Worm (Caenorhabditis elegans) whole organism, L4 larva: Measurements from ENCODE around the gene cpna-1.

Source experiments
- R02D3.7 ChIP-seq: fragments of 150-350 bp; sonication (generic microtip); optimal IDR thresholded peaks from 3 replicates; lab custom pipeline; 2014; ENCODE audit warnings: missing biosample characterization, missing genetic modification characterization
- Y105C5A.15 ChIP-seq: fragments of 200-800 bp; sonication (Bioruptor generic); IDR thresholded peaks from 2 replicates; pipeline ENCODE4 v1.3.6; 2022; ENCODE audit warnings: missing genetic modification characterization, missing compliant biosample characterization
- aha-1 ChIP-seq: fragments of 150-350 bp; peaks from one replicate; lab custom pipeline; 2014; ENCODE audit warnings: missing biosample characterization, missing genetic modification characterization
- aly-2 ChIP-seq: sonication (generic microtip); optimal IDR thresholded peaks from 2 replicates; lab custom pipeline; 2018; ENCODE audit warnings: missing biosample characterization, missing genetic modification characterization
- dmd-6 ChIP-seq: fragments of 200-800 bp; sonication (Bioruptor generic); IDR thresholded peaks from 2 replicates; pipeline ENCODE4 v1.3.6; 2022; ENCODE audit warnings: missing genetic modification reagents, missing genetic modification characterization, missing compliant biosample characterization
- fkh-10 ChIP-seq: fragments of 150-350 bp; optimal IDR thresholded peaks from 2 replicates; lab custom pipeline; 2014; ENCODE audit warnings: missing biosample characterization, missing genetic modification reagents, missing genetic modification characterization
- lim-7 ChIP-seq: fragments of 200-800 bp; sonication (Bioruptor generic); IDR thresholded peaks from 2 replicates; pipeline ENCODE4 v1.3.6; 2022; ENCODE audit warnings: missing genetic modification characterization, missing compliant biosample characterization
- lin-39 ChIP-seq: fragments of 150-350 bp; optimal IDR thresholded peaks from 2 replicates; lab custom pipeline; 2014; ENCODE audit warnings: missing biosample characterization, missing genetic modification reagents, missing genetic modification characterization
- lsy-2 ChIP-seq, 2 experiments: fragments of 150-350 bp in 1 of 2; sonication (generic microtip) in 1 of 2; optimal IDR thresholded peaks; 2 replicates each; lab custom pipeline; 2014 to 2017; ENCODE audit warnings: missing biosample characterization in 2 of 2, missing genetic modification characterization in 2 of 2
- nhr-111 ChIP-seq: fragments of 200-800 bp; sonication (Bioruptor generic); optimal IDR thresholded peaks from 2 replicates; lab custom pipeline; 2018; ENCODE audit warnings: mild to moderate bottlenecking, missing genetic modification characterization, missing compliant biosample characterization
- nhr-28 ChIP-seq: fragments of 150-350 bp; optimal IDR thresholded peaks from 2 replicates; lab custom pipeline; 2014; ENCODE audit warnings: missing biosample characterization, missing genetic modification characterization
- pha-4 ChIP-seq, 2 experiments: fragments of 150-350 bp in 1 of 2; fragments of 200-800 bp in 1 of 2; sonication (Bioruptor generic) in 1 of 2; IDR thresholded peaks in 1 of 2; optimal IDR thresholded peaks in 1 of 2; 2 replicates each; pipeline versions ENCODE4 v1.3.6 to Lab custom; 2014 to 2022; ENCODE audit warnings: missing genetic modification characterization in 2 of 2, missing genetic modification reagents in 2 of 2, missing biosample characterization in 1 of 2, missing compliant biosample characterization in 1 of 2
- skn-1 ChIP-seq: fragments of 150-350 bp; optimal IDR thresholded peaks from 2 replicates; lab custom pipeline; 2014; ENCODE audit warnings: missing biosample characterization, missing genetic modification characterization

- TF ChIP-seq fkh-10 (GFP tag; lab: Kevin White, UChicago) (no peak), aha-1 (tag; lab: Kevin White, UChicago) (no peak), R02D3.7 (tag; lab: Kevin White, UChicago) (no peak), dmd-6 (GFP tag; lab: Robert Waterston, UW) (no peak), skn-1 (tag; lab: Kevin White, UChicago) (no peak), nhr-111 (GFP tag; lab: Kevin White, UChicago) (no peak), lin-39 (tag; lab: Kevin White, UChicago) (no peak), Y105C5A.15 (GFP tag; lab: Robert Waterston, UW) (no peak), pha-4 (GFP tag; IDR thresholded peaks at IDR 0.05; lab: Robert Waterston, UW) (no peak), pha-4 (tag; optimal IDR thresholded peaks at IDR 0.05; lab: Kevin White, UChicago) (no peak), lsy-2 (tag; optimal IDR thresholded peaks at IDR 0.05; lab: Kevin White, UChicago) (no peak), aly-2 (tag; lab: Kevin White, UChicago) (no peak), nhr-28 (tag; lab: Kevin White, UChicago) (no peak), lim-7 (no peak)
Observed at ce11 chrII:4226598-4227096, 40.2 kb downstream of the cpna-1 start, which contains the start of gene C16A11.4.
